Worm (Caenorhabditis elegans) whole organism, young adult: ENCODE measurements around the gene F55G1.15.

Experiments
- B0019.2 ChIP-seq: fragments of 200-800 bp; sonication (Bioruptor generic); conservative IDR thresholded peaks from 2 replicates; pipeline ENCODE4 v1.3.6; 2022; ENCODE audit warnings: missing genetic modification reagents, missing genetic modification characterization, missing compliant biosample characterization
- D2030.7 ChIP-seq: fragments of 200-800 bp; sonication (Bioruptor generic); IDR thresholded peaks from 2 replicates; pipeline ENCODE4 v1.3.6; 2022; ENCODE audit warnings: missing genetic modification reagents, missing genetic modification characterization, missing compliant biosample characterization
- F33H1.4 ChIP-seq: fragments of 200-800 bp; sonication (Bioruptor generic); IDR thresholded peaks from 2 replicates; pipeline ENCODE4 v1.3.6; 2022; ENCODE audit warnings: missing genetic modification reagents, missing genetic modification characterization, missing compliant biosample characterization
- F49E8.2 ChIP-seq: sonication (generic microtip); optimal IDR thresholded peaks from 3 replicates; lab custom pipeline; 2017; ENCODE audit warnings: missing genetic modification characterization, mild to moderate bottlenecking, missing compliant biosample characterization, antibody characterized with exemption, moderate library complexity; ENCODE audit not compliant: insufficient read depth
- F57A8.1 ChIP-seq: fragments of 200-800 bp; sonication (Bioruptor generic); optimal IDR thresholded peaks from 2 replicates; lab custom pipeline; 2018; ENCODE audit warnings: mild to moderate bottlenecking, missing genetic modification characterization, moderate library complexity, missing compliant biosample characterization
- K11D2.4 ChIP-seq: fragments of 200-800 bp; sonication (Bioruptor generic); IDR thresholded peaks from 2 replicates; pipeline ENCODE4 v1.3.6; 2022; ENCODE audit warnings: missing genetic modification reagents, missing genetic modification characterization, missing compliant biosample characterization
- ZK185.1 ChIP-seq: sonication (generic microtip); optimal IDR thresholded peaks from 2 replicates; lab custom pipeline; 2016; ENCODE audit warnings: mild to moderate bottlenecking, missing genetic modification characterization, missing compliant biosample characterization; ENCODE audit not compliant: poor library complexity, severe bottlenecking
- ama-1 ChIP-seq, 3 experiments: fragments of 150-350 bp in 1 of 3; sonication (generic microtip) in 2 of 3; optimal IDR thresholded peaks; 2 replicates each; lab custom pipeline; 2014 to 2018; ENCODE audit warnings: missing biosample characterization in 2 of 3, missing genetic modification characterization in 2 of 3, missing genetic modification reagents in 2 of 3
- ceh-79 ChIP-seq: sonication (generic microtip); optimal IDR thresholded peaks from 2 replicates; lab custom pipeline; 2017; ENCODE audit warnings: mild to moderate bottlenecking, missing genetic modification characterization, missing compliant biosample characterization
- ceh-91 ChIP-seq: fragments of 200-800 bp; sonication (Bioruptor generic); IDR thresholded peaks from 2 replicates; pipeline ENCODE4 v1.3.6; 2022; ENCODE audit warnings: missing genetic modification reagents, missing genetic modification characterization, missing compliant biosample characterization
- die-1 ChIP-seq: sonication (generic microtip); optimal IDR thresholded peaks from 2 replicates; lab custom pipeline; 2016; ENCODE audit warnings: missing genotype, mild to moderate bottlenecking, missing genetic modification characterization, missing compliant biosample characterization
- dpl-1 ChIP-seq: fragments of 150-350 bp; optimal IDR thresholded peaks from 2 replicates; lab custom pipeline; 2014; ENCODE audit warnings: missing biosample characterization, missing genetic modification reagents, missing genetic modification characterization
- efl-1 ChIP-seq: fragments of 150-350 bp; optimal IDR thresholded peaks from 2 replicates; lab custom pipeline; 2014; ENCODE audit warnings: missing biosample characterization, missing genetic modification reagents, missing genetic modification characterization
- him-1 ChIP-seq: sonication (generic microtip); optimal IDR thresholded peaks from 2 replicates; lab custom pipeline; 2016; ENCODE audit warnings: missing genotype, missing genetic modification reagents, missing genetic modification characterization, missing compliant biosample characterization
- hmg-1.2 ChIP-seq: fragments of 200-800 bp; sonication (Bioruptor generic); IDR thresholded peaks from 2 replicates; pipeline ENCODE4 v1.3.6; 2022; ENCODE audit warnings: missing genetic modification reagents, missing genetic modification characterization, missing compliant biosample characterization
- hrde-1 ChIP-seq: sonication (generic microtip); optimal IDR thresholded peaks from 2 replicates; lab custom pipeline; 2016; ENCODE audit warnings: missing genetic modification characterization, mild to moderate bottlenecking, missing compliant biosample characterization, moderate library complexity, missing genotype, missing genetic modification reagents, borderline replicate concordance
- lir-1 ChIP-seq: fragments of 200-800 bp; sonication (Bioruptor generic); conservative IDR thresholded peaks from 2 replicates; pipeline ENCODE4 v1.3.6; 2022; ENCODE audit warnings: missing genetic modification reagents, missing genetic modification characterization, missing compliant biosample characterization
- lsl-1 ChIP-seq: fragments of 200-800 bp; sonication (Bioruptor generic); optimal IDR thresholded peaks from 2 replicates; lab custom pipeline; 2018; ENCODE audit warnings: mild to moderate bottlenecking, missing genetic modification characterization, moderate library complexity, missing compliant biosample characterization
- madf-3 ChIP-seq: fragments of 200-800 bp; sonication (Bioruptor generic); IDR thresholded peaks from 2 replicates; pipeline ENCODE4 v1.3.6; 2022; ENCODE audit warnings: missing genetic modification reagents, missing genetic modification characterization, missing compliant biosample characterization
- madf-6 ChIP-seq: fragments of 200-800 bp; sonication (Bioruptor generic); IDR thresholded peaks from 2 replicates; pipeline ENCODE4 v1.3.6; 2022; ENCODE audit warnings: missing genetic modification reagents, missing genetic modification characterization, missing compliant biosample characterization
- madf-8 ChIP-seq: fragments of 200-800 bp; sonication (Bioruptor generic); conservative IDR thresholded peaks from 2 replicates; pipeline ENCODE4 v1.3.6; 2022; ENCODE audit warnings: missing genetic modification reagents, missing genetic modification characterization, missing compliant biosample characterization
- mel-28 ChIP-seq: sonication (generic microtip); optimal IDR thresholded peaks from 2 replicates; lab custom pipeline; 2016; ENCODE audit warnings: borderline replicate concordance, mild to moderate bottlenecking, missing genetic modification characterization, missing compliant biosample characterization
- mes-4 ChIP-seq: sonication (generic microtip); optimal IDR thresholded peaks from 2 replicates; lab custom pipeline; 2016; ENCODE audit warnings: missing genotype, missing genetic modification characterization, missing compliant biosample characterization
- nhr-120 ChIP-seq: fragments of 200-800 bp; sonication (Bioruptor generic); IDR thresholded peaks from 2 replicates; pipeline ENCODE4 v1.3.6; 2022; ENCODE audit warnings: missing genetic modification characterization, missing compliant biosample characterization
- nhr-90 ChIP-seq: sonication (generic microtip); optimal IDR thresholded peaks from 2 replicates; lab custom pipeline; 2016; ENCODE audit warnings: missing genotype, mild to moderate bottlenecking, missing genetic modification characterization, missing compliant biosample characterization
- pha-4 ChIP-seq: fragments of 150-350 bp; sonication (generic microtip); optimal IDR thresholded peaks from 2 replicates; lab custom pipeline; 2014; ENCODE audit warnings: missing biosample characterization, missing genetic modification reagents, missing genetic modification characterization
- rcor-1 ChIP-seq: fragments of 200-800 bp; sonication (Bioruptor generic); IDR thresholded peaks from 2 replicates; pipeline ENCODE4 v1.3.6; 2022; ENCODE audit warnings: missing genetic modification reagents, missing genetic modification characterization, missing compliant biosample characterization
- sea-2 ChIP-seq: fragments of 200-800 bp; sonication (Bioruptor generic); IDR thresholded peaks from 2 replicates; pipeline ENCODE4 v1.3.6; 2022; ENCODE audit warnings: missing genetic modification characterization, missing compliant biosample characterization
- snpc-3.4 ChIP-seq: sonication (generic microtip); optimal IDR thresholded peaks from 2 replicates; lab custom pipeline; 2017; ENCODE audit warnings: missing genetic modification characterization, mild to moderate bottlenecking, missing compliant biosample characterization, antibody characterized with exemption, moderate library complexity, missing genotype, missing genetic modification reagents
- snpc-4 ChIP-seq, 5 experiments: fragments of 150-350 bp in 1 of 5; sonication (generic microtip) in 4 of 5; optimal IDR thresholded peaks; 2 replicates each; lab custom pipeline; 2014 to 2018; ENCODE audit warnings: missing genetic modification characterization in 5 of 5, missing biosample characterization in 3 of 5, antibody characterized with exemption in 2 of 5, mild to moderate bottlenecking in 2 of 5, missing compliant biosample characterization in 2 of 5, missing genotype in 2 of 5, moderate library complexity in 2 of 5, missing genetic modification reagents in 1 of 5
- tbp1 ChIP-seq: fragments of 200-800 bp; sonication (Bioruptor generic); optimal IDR thresholded peaks from 2 replicates; lab custom pipeline; 2018; ENCODE audit warnings: mild to moderate bottlenecking, missing genetic modification characterization, missing compliant biosample characterization
- tbx-9 ChIP-seq: sonication (generic microtip); optimal IDR thresholded peaks from 2 replicates; lab custom pipeline; 2016; ENCODE audit warnings: borderline replicate concordance, missing genetic modification characterization, inconsistent platforms, missing compliant biosample characterization
- tlf-1 ChIP-seq: fragments of 200-800 bp; sonication (Bioruptor generic); optimal IDR thresholded peaks from 2 replicates; lab custom pipeline; 2018; ENCODE audit warnings: mild to moderate bottlenecking, missing genetic modification characterization, missing compliant biosample characterization
- xnd-1 ChIP-seq: sonication (generic microtip); optimal IDR thresholded peaks from 2 replicates; lab custom pipeline; 2016; ENCODE audit warnings: missing genotype, missing genetic modification reagents, missing genetic modification characterization, missing compliant biosample characterization
- zim-3 ChIP-seq: sonication (generic microtip); optimal IDR thresholded peaks from 2 replicates; lab custom pipeline; 2017; ENCODE audit warnings: mild to moderate bottlenecking, missing genetic modification characterization, moderate library complexity, missing compliant biosample characterization
- ztf-18 ChIP-seq: sonication (generic microtip); optimal IDR thresholded peaks from 2 replicates; lab custom pipeline; 2016; ENCODE audit warnings: missing genotype, mild to moderate bottlenecking, missing genetic modification characterization, missing compliant biosample characterization
- ztf-25 ChIP-seq: fragments of 200-800 bp; sonication (Bioruptor generic); IDR thresholded peaks from 2 replicates; pipeline ENCODE4 v1.3.6; 2022; ENCODE audit warnings: missing genetic modification reagents, missing genetic modification characterization, missing compliant biosample characterization
- ztf-28 ChIP-seq: fragments of 200-800 bp; sonication (Bioruptor generic); IDR thresholded peaks from 2 replicates; pipeline ENCODE4 v1.3.6; 2022; ENCODE audit warnings: missing genetic modification reagents, missing genetic modification characterization, missing compliant biosample characterization
- ztf-3 ChIP-seq: fragments of 200-800 bp; sonication (Bioruptor generic); optimal IDR thresholded peaks from 2 replicates; lab custom pipeline; 2018; ENCODE audit warnings: mild to moderate bottlenecking, missing genetic modification characterization, missing compliant biosample characterization
- ztf-6 ChIP-seq: fragments of 200-800 bp; sonication (Bioruptor generic); IDR thresholded peaks from 2 replicates; pipeline ENCODE4 v1.3.6; 2022; ENCODE audit warnings: missing genetic modification reagents, missing genetic modification characterization, missing compliant biosample characterization

F55G1.15 gene

ce11 chrIV:7477697-7478096 lies 23.5 kb downstream of the F55G1.15 start (continued):
- no peak for TF ChIP-seq ztf-6
- TF ChIP-seq nhr-90, result no peak
- no peak for TF ChIP-seq ztf-25 (GFP tag; lab: Robert Waterston, UW)
- TF ChIP-seq mes-4, result no peak
- TF ChIP-seq lir-1 (GFP tag; lab: Robert Waterston, UW), result peak; percentile 48; the same call in 1 of the 2 replicates
- peak; percentile 98 for TF ChIP-seq dpl-1 (GFP tag; lab: Kevin White, UChicago)
- TF ChIP-seq sea-2 (GFP tag; lab: Robert Waterston, UW), result no peak
- TF ChIP-seq ama-1 (optimal IDR thresholded peaks at IDR 0.05; lab: Kevin White, UChicago), result no peak
- TF ChIP-seq ama-1 (GFP tag; optimal IDR thresholded peaks at IDR 0.05; lab: Kevin White, UChicago), result no peak
- no peak for TF ChIP-seq zim-3
- TF ChIP-seq mel-28 (tag; lab: Kevin White, UChicago), result no peak
- TF ChIP-seq ztf-18, result no peak
- TF ChIP-seq ztf-28 (GFP tag; lab: Robert Waterston, UW), result peak; percentile 67; the same call in 1 of the 2 replicates
- no peak for TF ChIP-seq nhr-120 (GFP tag; lab: Robert Waterston, UW)
- TF ChIP-seq him-1 (tag; lab: Kevin White, UChicago), result no peak
- TF ChIP-seq ZK185.1 (tag; lab: Kevin White, UChicago), result no peak

- TF ChIP-seq hmg-1.2 (GFP tag; lab: Robert Waterston, UW) (peak; percentile 36; the same call in 1 of the 2 replicates), ztf-3 (GFP tag; lab: Kevin White, UChicago) (no peak)
Observed at ce11 chrIV:7477197-7477596, 24.0 kb downstream of the F55G1.15 start, which contains the start of gene pycr-4. pycr-4 (minus strand) TSS chrIV:7477297.

ce11 chrIV:7474826-7475225 lies 26.4 kb downstream of the F55G1.15 start, which contains the start of gene slc-25A18.2:
slc-25A18.2 (plus strand) TSS chrIV:7475041.
- TF ChIP-seq mel-28 (tag; lab: Kevin White, UChicago) (no peak), pha-4 (no peak), die-1 (tag; lab: Kevin White, UChicago) (no peak), ceh-79 (tag; lab: Kevin White, UChicago) (no peak), F57A8.1 (GFP tag; lab: Kevin White, UChicago) (no peak)

ce11 chrIV:7473159-7473649 lies 28.0 kb downstream of the F55G1.15 start, which contains the start of the genes plk-3 and F55G1.6:
plk-3 (minus strand) TSS chrIV:7473209.
F55G1.6 (plus strand) TSS chrIV:7473517.
- TF ChIP-seq hmg-1.2 (GFP tag; lab: Robert Waterston, UW) (peak; percentile 12; the same call in 1 of the 2 replicates), K11D2.4 (GFP tag; lab: Robert Waterston, UW) (no peak), mel-28 (tag; lab: Kevin White, UChicago) (no peak), tbx-9 (tag; lab: Kevin White, UChicago) (no peak), him-1 (tag; lab: Kevin White, UChicago) (peak; percentile 11), F33H1.4 (peak; percentile 89), ceh-91 (GFP tag; lab: Robert Waterston, UW) (peak; percentile 73), dpl-1 (GFP tag; lab: Kevin White, UChicago) (peak; percentile 35), snpc-3.4 (tag; lab: Kevin White, UChicago) (peak; percentile 53), madf-6 (GFP tag; lab: Robert Waterston, UW) (peak; percentile 91), hrde-1 (tag; lab: Kevin White, UChicago) (no peak), lsl-1 (GFP tag; lab: Kevin White, UChicago) (peak; percentile 80), B0019.2 (GFP tag; lab: Robert Waterston, UW) (peak; percentile 52; the same call in 1 of the 2 replicates), tlf-1 (GFP tag; lab: Kevin White, UChicago) (no peak), rcor-1 (peak; percentile 24; the same call in 1 of the 2 replicates), efl-1 (GFP tag; lab: Kevin White, UChicago) (peak; percentile 94), tbp1 (GFP tag; lab: Kevin White, UChicago) (peak; percentile 10), madf-3 (GFP tag; lab: Robert Waterston, UW) (0 out of 2 replicates have a peak, but pooled peaks have one; percentile 53), madf-8 (peak; percentile 73), F49E8.2 (tag; lab: Kevin White, UChicago) (peak; percentile 44), snpc-4 (GFP tag; optimal IDR thresholded peaks at IDR 0.05; lab: Kevin White, UChicago) (no peak), snpc-4 (tag; optimal IDR thresholded peaks at IDR 0.05; lab: Kevin White, UChicago) (peak in 1 of 4 experiments; percentile 20), D2030.7 (peak; percentile 57), xnd-1 (peak; percentile 63), ZK185.1 (tag; lab: Kevin White, UChicago) (no peak)
